Fruit fly (Drosophila melanogaster): ENCODE measurements around the gene CG31371.
A peak's percentile ranks its signal among the peaks of the same experiment; 100 is the strongest.

Gene CG31371

dm6 chr3R:30550044-30550443 lies 46.7 kb upstream of the CG31371 start (continued):
- TF ChIP-seq NC2β (GFP tag; optimal IDR thresholded peaks at IDR 0.05) (no peak), CG12769 (tag; optimal IDR thresholded peaks at IDR 0.05) (peak; percentile 50), aop (GFP tag; IDR thresholded peaks at IDR 0.05) (no peak), CG12942 (GFP tag; optimal IDR thresholded peaks at IDR 0.05) (no peak), CG2199 (GFP tag; IDR thresholded peaks at IDR 0.05) (no peak), Mad (GFP tag; optimal IDR thresholded peaks at IDR 0.05) (no peak), CG6765 (GFP tag; optimal IDR thresholded peaks at IDR 0.05) (peak; percentile 11), Doc3 (GFP tag; IDR thresholded peaks at IDR 0.05; ENCODE audit: partially characterized antibody) (no peak), CG4360 (GFP tag; IDR thresholded peaks at IDR 0.05) (no peak), CG31224 (GFP tag; IDR thresholded peaks at IDR 0.05) (0 out of 2 replicates have a peak, but pooled peaks have one; percentile 28), sens-2 (GFP tag; IDR thresholded peaks at IDR 0.05) (no peak), CG1832 (GFP tag; optimal IDR thresholded peaks at IDR 0.05) (no peak), CG13624 (GFP tag; optimal IDR thresholded peaks at IDR 0.05) (peak; percentile 10), kay (GFP tag; optimal IDR thresholded peaks at IDR 0.05) (no peak), Drgx (GFP tag; IDR thresholded peaks at IDR 0.05) (no peak), nmo (GFP tag; optimal IDR thresholded peaks at IDR 0.05) (no peak), CG10959 (GFP tag; IDR thresholded peaks at IDR 0.05) (no peak), mld (GFP tag; IDR thresholded peaks at IDR 0.05; ENCODE audit: partially characterized antibody) (no peak), tup (GFP tag; optimal IDR thresholded peaks at IDR 0.05) (no peak), CG12659 (GFP tag; optimal IDR thresholded peaks at IDR 0.05) (peak; percentile 7), onecut (GFP tag; IDR thresholded peaks at IDR 0.05) (no peak), CG15011 (GFP tag; optimal IDR thresholded peaks at IDR 0.05) (no peak), dati (GFP tag; IDR thresholded peaks at IDR 0.05) (no peak), CG4730 (GFP tag; IDR thresholded peaks at IDR 0.05) (no peak), CG12155 (GFP tag; optimal IDR thresholded peaks at IDR 0.05) (no peak), nerfin-2 (GFP tag; IDR thresholded peaks at IDR 0.05; ENCODE audit: partially characterized antibody) (no peak), C15 (GFP tag; IDR thresholded peaks at IDR 0.05) (no peak), CG14667 (GFP tag; IDR thresholded peaks at IDR 0.05) (peak; percentile 28; the same call in 1 of the 2 replicates), gcm2 (GFP tag; optimal IDR thresholded peaks at IDR 0.05) (no peak), ash1 (GFP tag; optimal IDR thresholded peaks at IDR 0.05) (no peak), CG14014 (GFP tag; IDR thresholded peaks at IDR 0.05) (peak; percentile 32; the same call in 1 of the 2 replicates), run (tag; optimal IDR thresholded peaks at IDR 0.05) (no peak), HHEX (GFP tag; optimal IDR thresholded peaks at IDR 0.05) (peak; percentile 5), CG34224 (GFP tag; IDR thresholded peaks at IDR 0.05; ENCODE audit: partially characterized antibody) (no peak), Ets97D (GFP tag; optimal IDR thresholded peaks at IDR 0.05) (no peak), CG42726 (GFP tag; IDR thresholded peaks at IDR 0.05; ENCODE audit: partially characterized antibody) (no peak), lov (optimal IDR thresholded peaks at IDR 0.05) (no peak), lov (GFP tag; IDR thresholded peaks at IDR 0.05) (no peak), CG2120 (GFP tag; optimal IDR thresholded peaks at IDR 0.05) (peak; percentile 58), PHDP (tag; optimal IDR thresholded peaks at IDR 0.05) (no peak), her (GFP tag; optimal IDR thresholded peaks at IDR 0.05) (no peak), CG6689 (GFP tag; IDR thresholded peaks at IDR 0.05) (no peak), CG10462 (GFP tag; optimal IDR thresholded peaks at IDR 0.05) (no peak), Dp (GFP tag; optimal IDR thresholded peaks at IDR 0.05) (no peak), CG2129 (GFP tag; IDR thresholded peaks at IDR 0.05; ENCODE audit: partially characterized antibody) (no peak), CG9727 (GFP tag; optimal IDR thresholded peaks at IDR 0.05) (no peak), gem (tag; optimal IDR thresholded peaks at IDR 0.05) (peak; percentile 38), Ptx1 (GFP tag; IDR thresholded peaks at IDR 0.05) (0 out of 2 replicates have a peak, but pooled peaks have one; percentile 13), Dad (GFP tag; optimal IDR thresholded peaks at IDR 0.05) (no peak), chinmo (GFP tag; IDR thresholded peaks at IDR 0.05; ENCODE audit: partially characterized antibody) (no peak), CG8478 (optimal IDR thresholded peaks at IDR 0.05) (no peak), CG17361 (GFP tag; IDR thresholded peaks at IDR 0.05) (no peak)

Measured in whole organism, embryonic.